Fruit fly (Drosophila melanogaster): ENCODE results near the gene CG46462.
A peak's percentile ranks its signal among the peaks of the same experiment; 100 is the strongest.

Gene CG46462

DNA sequence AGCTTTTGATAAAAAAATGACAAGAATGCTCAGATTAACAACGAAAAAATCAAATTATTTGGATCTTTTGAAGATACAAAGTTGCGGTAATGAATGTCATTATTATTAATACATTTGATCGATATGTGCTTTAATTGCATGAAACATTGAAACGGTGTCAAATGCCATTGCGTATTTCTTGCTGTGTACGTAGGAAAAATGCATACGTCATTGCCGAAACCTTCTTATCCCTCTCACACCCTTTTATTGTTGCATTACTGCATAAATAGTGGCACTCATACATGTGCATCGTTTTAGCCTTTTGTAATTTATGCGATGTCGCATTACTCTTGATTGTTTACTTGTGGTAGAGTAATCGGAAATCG, 23.8 kb upstream of the CG46462 start:
- no peak for TF ChIP-seq kay (GFP tag; ENCODE audit: borderline replicate concordance)
- no peak for TF ChIP-seq bab1 (GFP tag; optimal IDR thresholded peaks at IDR 0.05)
- no peak for TF ChIP-seq CG12768 (GFP tag; optimal IDR thresholded peaks at IDR 0.05)
- no peak for TF ChIP-seq CG5204 (GFP tag; optimal IDR thresholded peaks at IDR 0.05)
- TF ChIP-seq cnc (optimal IDR thresholded peaks at IDR 0.05): peak in 1 of 2 experiments; percentile 8
- TF ChIP-seq CG33017 (tag; optimal IDR thresholded peaks at IDR 0.05): no peak
- no peak for TF ChIP-seq CG1620 (GFP tag; optimal IDR thresholded peaks at IDR 0.05)
- TF ChIP-seq tj (GFP tag; optimal IDR thresholded peaks at IDR 0.05): peak; percentile 64
- no peak for TF ChIP-seq Crg-1 (GFP tag; optimal IDR thresholded peaks at IDR 0.05)
- TF ChIP-seq pad (GFP tag; optimal IDR thresholded peaks at IDR 0.05): no peak

DNA sequence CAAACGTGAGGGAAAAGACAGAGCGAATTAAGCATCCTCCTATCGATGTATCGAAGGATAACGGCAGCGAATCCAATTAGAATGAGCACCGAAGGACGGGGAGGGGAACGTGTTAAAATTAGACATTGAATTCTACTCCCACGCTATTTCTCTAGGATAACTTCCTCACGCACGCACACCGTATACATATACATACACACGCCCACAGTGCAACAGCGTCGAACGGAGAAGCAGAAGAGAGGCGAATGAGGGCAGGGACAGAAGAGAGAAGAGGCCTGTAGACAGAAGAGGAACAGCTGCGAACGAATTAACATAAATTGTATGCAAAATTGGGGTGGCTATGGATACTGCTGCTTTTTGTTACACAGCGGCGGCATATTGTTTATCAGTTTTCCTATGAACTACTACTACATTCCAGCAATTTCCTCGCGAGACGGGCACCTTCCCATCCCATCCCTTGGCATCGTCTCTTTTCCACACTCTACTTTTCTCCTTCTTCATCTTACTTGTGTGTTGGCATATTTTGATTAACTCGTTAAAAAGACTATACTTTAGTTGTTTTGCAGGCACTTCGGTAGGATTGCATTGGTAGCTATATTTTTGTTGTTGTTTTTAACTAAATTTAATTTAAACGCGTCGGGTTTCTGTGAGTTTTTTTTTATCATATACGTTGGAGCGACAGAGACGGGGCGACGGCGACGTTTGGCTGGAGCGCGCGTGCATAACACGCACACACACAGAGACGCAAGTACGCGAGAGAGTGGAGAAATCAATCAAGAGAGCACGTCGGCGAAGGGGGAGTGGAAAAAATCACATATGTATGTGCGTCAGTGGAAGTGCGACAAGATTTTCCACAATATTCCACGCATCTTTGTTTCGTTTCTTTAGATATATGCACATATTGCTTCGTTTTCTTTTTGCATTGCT, 23.0 kb upstream of the CG46462 start:
- TF ChIP-seq CG12768 (GFP tag; optimal IDR thresholded peaks at IDR 0.05): peak; percentile 9
- TF ChIP-seq CG14711 (tag; optimal IDR thresholded peaks at IDR 0.05): no peak
- TF ChIP-seq Mnt (GFP tag; optimal IDR thresholded peaks at IDR 0.05): peak; percentile 65
- peak; percentile 71 for TF ChIP-seq cic (GFP tag; optimal IDR thresholded peaks at IDR 0.05)
- TF ChIP-seq CG33017 (tag; optimal IDR thresholded peaks at IDR 0.05): peak; percentile 30
- TF ChIP-seq kay (GFP tag; ENCODE audit: borderline replicate concordance): no peak
- TF ChIP-seq tj (GFP tag; optimal IDR thresholded peaks at IDR 0.05): peak; percentile 60
- TF ChIP-seq Clk (GFP tag; optimal IDR thresholded peaks at IDR 0.05): peak; percentile 7

DNA sequence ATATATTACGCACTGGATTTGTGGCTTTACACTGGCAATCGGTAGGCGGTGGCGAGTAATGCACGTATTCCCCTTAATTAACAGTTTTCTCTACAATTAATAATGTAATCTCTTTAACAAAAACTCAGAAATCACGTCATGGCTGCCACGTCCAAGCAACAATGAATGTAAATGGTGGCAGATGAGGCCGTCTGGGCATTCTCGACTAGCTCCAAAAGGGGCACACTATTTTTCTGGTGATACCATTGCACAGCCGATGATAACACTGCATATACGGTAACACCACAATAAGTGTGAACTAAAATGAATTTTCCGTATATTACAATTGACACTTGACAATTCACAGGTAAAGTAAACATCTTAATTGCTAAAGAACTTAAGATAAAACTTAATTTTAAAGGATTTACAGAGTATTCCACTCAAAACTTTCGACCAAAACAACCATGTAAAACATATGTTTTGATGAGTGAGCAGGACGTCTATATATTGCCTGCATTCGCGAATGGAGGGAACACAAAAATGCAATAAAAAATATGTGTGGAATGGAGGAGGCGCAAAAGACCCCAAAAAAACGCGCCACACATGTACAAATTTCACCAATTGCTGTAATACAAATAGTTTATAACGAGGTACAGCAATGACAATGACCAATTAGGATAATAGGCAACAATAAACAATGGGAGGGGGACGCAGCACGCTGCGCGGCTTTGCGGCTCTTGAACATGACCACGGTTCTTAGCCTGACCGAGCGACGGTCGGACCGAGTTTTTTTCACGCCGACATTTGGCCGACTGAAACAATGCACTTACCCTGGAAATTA, 22.0 kb upstream of the CG46462 start:
- TF ChIP-seq Crg-1 (GFP tag; optimal IDR thresholded peaks at IDR 0.05) (no peak), CG12768 (GFP tag; optimal IDR thresholded peaks at IDR 0.05) (no peak), cic (GFP tag; optimal IDR thresholded peaks at IDR 0.05) (no peak), CG1620 (GFP tag; optimal IDR thresholded peaks at IDR 0.05) (peak; percentile 47), bab1 (GFP tag; optimal IDR thresholded peaks at IDR 0.05) (peak; percentile 19), toe (GFP tag; optimal IDR thresholded peaks at IDR 0.05) (no peak), kay (GFP tag; ENCODE audit: borderline replicate concordance) (no peak), CG7045 (GFP tag; optimal IDR thresholded peaks at IDR 0.05) (no peak), CG5204 (GFP tag; optimal IDR thresholded peaks at IDR 0.05) (no peak), ovo (GFP tag; optimal IDR thresholded peaks at IDR 0.05) (no peak), CG33017 (tag; optimal IDR thresholded peaks at IDR 0.05) (peak; percentile 43), pad (GFP tag; optimal IDR thresholded peaks at IDR 0.05) (peak; percentile 55), CG11617 (GFP tag; optimal IDR thresholded peaks at IDR 0.05) (peak; percentile 47), Clk (GFP tag; optimal IDR thresholded peaks at IDR 0.05) (no peak), CG14711 (tag; optimal IDR thresholded peaks at IDR 0.05) (peak; percentile 48), Hr96 (GFP tag; optimal IDR thresholded peaks at IDR 0.05) (no peak), CG7101 (tag; optimal IDR thresholded peaks at IDR 0.05) (peak; percentile 43), tj (GFP tag; optimal IDR thresholded peaks at IDR 0.05) (no peak), cnc (optimal IDR thresholded peaks at IDR 0.05) (no peak), Mnt (GFP tag; optimal IDR thresholded peaks at IDR 0.05) (peak; percentile 29)

DNA sequence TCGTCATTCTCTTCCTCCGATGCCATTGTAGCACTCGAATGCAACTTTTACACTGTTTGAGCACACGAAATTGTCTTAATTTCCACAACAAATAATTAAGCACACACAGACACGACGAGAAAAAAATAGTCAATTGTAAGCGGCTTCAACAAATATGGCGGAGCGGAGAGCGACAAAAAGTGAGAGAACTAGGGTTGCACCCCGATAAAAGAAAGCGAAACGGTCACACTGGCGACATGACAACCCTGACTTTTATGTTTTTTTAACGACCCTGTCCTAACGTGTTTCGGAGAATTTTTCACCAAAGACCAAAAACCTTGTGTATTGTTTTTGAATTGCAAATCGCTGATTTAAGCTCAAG, 21.5 kb upstream of the CG46462 start, which contains the start of the genes Mi-2 and Prp3:
Gene Mi-2 (minus strand): TSS at position 162 of the 361 bp plus-strand sequence.
Gene Prp3 (plus strand): TSS at position 247 of the 361 bp plus-strand sequence.
- TF ChIP-seq Hr96 (GFP tag; optimal IDR thresholded peaks at IDR 0.05): no peak
- TF ChIP-seq CG1620 (GFP tag; optimal IDR thresholded peaks at IDR 0.05): no peak
- TF ChIP-seq CG12768 (GFP tag; optimal IDR thresholded peaks at IDR 0.05): no peak
- TF ChIP-seq CG11617 (GFP tag; optimal IDR thresholded peaks at IDR 0.05): peak; percentile 62
- no peak for TF ChIP-seq Crg-1 (GFP tag; optimal IDR thresholded peaks at IDR 0.05)
- no peak for TF ChIP-seq CG7045 (GFP tag; optimal IDR thresholded peaks at IDR 0.05)
- peak; percentile 58 for TF ChIP-seq Mnt (GFP tag; optimal IDR thresholded peaks at IDR 0.05)
- TF ChIP-seq ovo (GFP tag; optimal IDR thresholded peaks at IDR 0.05): no peak
- TF ChIP-seq bab1 (GFP tag; optimal IDR thresholded peaks at IDR 0.05): peak; percentile 51
- TF ChIP-seq CG33017 (tag; optimal IDR thresholded peaks at IDR 0.05): no peak
- no peak for TF ChIP-seq cnc (optimal IDR thresholded peaks at IDR 0.05)
- no peak for TF ChIP-seq toe (GFP tag; optimal IDR thresholded peaks at IDR 0.05)
- no peak for TF ChIP-seq kay (GFP tag; ENCODE audit: borderline replicate concordance)
- peak; percentile 47 for TF ChIP-seq cic (GFP tag; optimal IDR thresholded peaks at IDR 0.05)
- no peak for TF ChIP-seq Clk (GFP tag; optimal IDR thresholded peaks at IDR 0.05)
- TF ChIP-seq tj (GFP tag; optimal IDR thresholded peaks at IDR 0.05): no peak
- peak; percentile 81 for TF ChIP-seq CG14711 (tag; optimal IDR thresholded peaks at IDR 0.05)
- no peak for TF ChIP-seq CG5204 (GFP tag; optimal IDR thresholded peaks at IDR 0.05)
- TF ChIP-seq pad (GFP tag; optimal IDR thresholded peaks at IDR 0.05): peak; percentile 47
- peak; percentile 51 for TF ChIP-seq CG7101 (tag; optimal IDR thresholded peaks at IDR 0.05)

DNA sequence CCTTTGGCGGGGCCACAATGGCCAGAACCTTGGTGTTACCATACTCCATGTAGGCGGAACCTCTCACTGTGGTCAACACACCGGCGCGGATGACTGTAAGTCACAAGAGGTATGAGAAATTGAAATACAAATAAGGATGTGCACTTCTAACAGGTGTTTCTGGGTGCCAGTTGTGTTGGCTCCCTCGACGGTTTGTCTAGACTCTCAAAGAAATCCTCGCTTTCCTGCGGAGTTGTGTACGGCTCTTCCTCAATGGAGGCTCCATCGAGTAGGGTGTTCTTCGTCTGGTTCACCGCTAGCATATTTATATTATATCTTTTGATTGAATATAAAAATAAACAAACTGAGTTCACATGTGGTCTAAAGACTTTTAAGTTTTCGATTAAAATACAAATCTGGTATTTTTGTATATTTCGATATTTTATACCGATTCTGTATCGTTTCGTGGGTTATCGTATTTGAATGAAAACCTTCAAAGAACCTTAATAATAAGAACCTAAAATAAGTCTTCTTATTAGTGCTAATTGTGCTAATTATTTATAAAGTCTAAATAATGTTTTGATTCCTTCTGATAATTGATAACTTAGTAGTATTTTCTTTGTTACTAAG, 18.1 kb upstream of the CG46462 start, which contains the start of gene Mtr3:
Gene Mtr3 (minus strand): TSS at position 388 of the 609 bp plus-strand sequence.
- peak; percentile 18 for TF ChIP-seq bab1 (GFP tag; optimal IDR thresholded peaks at IDR 0.05)
- TF ChIP-seq Mnt (GFP tag; optimal IDR thresholded peaks at IDR 0.05): no peak
